Fruit fly (Drosophila melanogaster): ENCODE results near the gene AlaRS-m.

DNA sequence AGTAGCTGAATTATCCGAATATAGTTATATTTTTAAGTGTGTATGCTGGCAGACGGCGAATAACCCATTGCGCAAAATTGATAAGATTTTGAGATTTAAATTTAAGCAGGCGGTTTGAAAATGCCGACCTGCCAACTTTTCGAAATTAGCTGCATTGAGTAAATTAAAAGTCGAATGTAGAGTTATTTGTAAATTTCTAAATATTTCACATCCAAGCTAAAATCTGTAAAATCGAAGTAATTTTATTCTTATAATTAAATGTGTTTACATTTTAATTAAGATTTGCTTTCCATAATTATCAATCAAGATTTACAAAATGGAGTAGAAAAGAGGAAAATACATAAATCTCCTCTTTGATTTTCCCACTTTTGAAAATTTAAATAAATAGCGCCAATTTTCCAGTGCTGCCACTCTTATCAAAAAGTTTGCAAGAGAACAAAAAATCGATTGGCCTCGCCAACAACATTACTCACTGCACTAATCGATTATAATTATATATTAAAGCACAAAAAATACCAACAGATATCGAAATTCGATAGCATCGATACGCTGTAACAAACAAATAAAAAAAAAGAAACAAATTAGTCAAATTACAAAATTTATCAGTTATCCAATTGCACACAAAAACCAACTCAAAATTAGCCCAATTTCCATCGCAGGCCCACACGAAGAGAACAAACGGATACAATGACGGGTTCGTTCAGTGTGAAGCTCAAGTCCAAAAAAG is 12.0 kb upstream of the AlaRS-m start, which contains the start of gene Yod1:
- TF ChIP-seq cyc (GFP tag; optimal IDR thresholded peaks at IDR 0.05) = no peak
- no peak for TF ChIP-seq dac (GFP tag; optimal IDR thresholded peaks at IDR 0.05)
- TF ChIP-seq CG6276 (GFP tag; optimal IDR thresholded peaks at IDR 0.05) = no peak
- TF ChIP-seq pdm3 (GFP tag; optimal IDR thresholded peaks at IDR 0.05) = no peak
- no peak for TF ChIP-seq CG11902 (GFP tag; optimal IDR thresholded peaks at IDR 0.05)
- TF ChIP-seq CG11762 (GFP tag; optimal IDR thresholded peaks at IDR 0.05; ENCODE audit: insufficient read depth) = no peak

All from whole organism, prepupa.